Fruit fly (Drosophila melanogaster): Measurements from ENCODE around the gene Rpn7.

Rpn7 gene

dm6 chr3R:22447874-22448254, 14.0 kb downstream of the Rpn7 start, which contains the start of gene CG34376 (continued):
- TF ChIP-seq trem (tag; optimal IDR thresholded peaks at IDR 0.05), result peak; percentile 57
- peak; percentile 93 for TF ChIP-seq GATAe (GFP tag; conservative IDR thresholded peaks at IDR 0.05)
- no peak for TF ChIP-seq eyg (GFP tag; optimal IDR thresholded peaks at IDR 0.05)
- TF ChIP-seq CG2889 (GFP tag; IDR thresholded peaks at IDR 0.05), result peak; percentile 58
- peak; percentile 18; the same call in 1 of the 4 replicates for TF ChIP-seq Gug (GFP tag; IDR thresholded peaks at IDR 0.05)
- no peak for TF ChIP-seq tin (GFP tag; optimal IDR thresholded peaks at IDR 0.05)
- peak; percentile 14 for TF ChIP-seq CG3838 (GFP tag; optimal IDR thresholded peaks at IDR 0.05)
- TF ChIP-seq Mad (GFP tag; optimal IDR thresholded peaks at IDR 0.05), result peak; percentile 9
- TF ChIP-seq grn (GFP tag; optimal IDR thresholded peaks at IDR 0.05), result peak; percentile 77
- peak; percentile 45; the same call in 1 of the 3 replicates for TF ChIP-seq ase (GFP tag; IDR thresholded peaks at IDR 0.05)
- TF ChIP-seq kah (GFP tag; optimal IDR thresholded peaks at IDR 0.05), result no peak
- peak; percentile 34 for TF ChIP-seq CG3407 (GFP tag; optimal IDR thresholded peaks at IDR 0.05)
- TF ChIP-seq dysf (GFP tag; IDR thresholded peaks at IDR 0.05), result peak; percentile 4; the same call in 1 of the 3 replicates
- TF ChIP-seq CG12659 (GFP tag; optimal IDR thresholded peaks at IDR 0.05), result peak; percentile 64
- TF ChIP-seq CG6683 (GFP tag; optimal IDR thresholded peaks at IDR 0.05), result no peak
- peak; percentile 55 for TF ChIP-seq Sry-β (GFP tag; optimal IDR thresholded peaks at IDR 0.05)
- no peak for TF ChIP-seq ac (GFP tag; optimal IDR thresholded peaks at IDR 0.05)
- peak in 1 of 2 experiments; percentile 57 for TF ChIP-seq Pdp1 (GFP tag; optimal IDR thresholded peaks at IDR 0.05)
- no peak for TF ChIP-seq Hey (tag; optimal IDR thresholded peaks at IDR 0.05)
- peak; percentile 85 for TF ChIP-seq psq (GFP tag; optimal IDR thresholded peaks at IDR 0.05)
- peak; percentile 41 for TF ChIP-seq BtbVII (GFP tag; optimal IDR thresholded peaks at IDR 0.05)
- TF ChIP-seq CG31224 (GFP tag; IDR thresholded peaks at IDR 0.05), result peak; percentile 5; the same call in 1 of the 2 replicates
- TF ChIP-seq Optix (GFP tag; IDR thresholded peaks at IDR 0.05), result no peak
- peak; percentile 74 for TF ChIP-seq CG2116 (GFP tag; optimal IDR thresholded peaks at IDR 0.05)
- TF ChIP-seq CG15269 (tag; optimal IDR thresholded peaks at IDR 0.05), result no peak
- peak; percentile 47; the same call in 1 of the 2 replicates for TF ChIP-seq CG17328 (GFP tag; IDR thresholded peaks at IDR 0.05)
- TF ChIP-seq Tbp (GFP tag; optimal IDR thresholded peaks at IDR 0.05), result no peak
- peak; percentile 58 for TF ChIP-seq ssp (GFP tag; IDR thresholded peaks at IDR 0.05)
- no peak for TF ChIP-seq Taf1 (GFP tag; IDR thresholded peaks at IDR 0.05)
- peak; percentile 30 for TF ChIP-seq CG17829 (tag; optimal IDR thresholded peaks at IDR 0.05)
- TF ChIP-seq dmrt11E (tag; optimal IDR thresholded peaks at IDR 0.05), result no peak
- TF ChIP-seq CG16863 (GFP tag; optimal IDR thresholded peaks at IDR 0.05), result no peak
- TF ChIP-seq CG17385 (GFP tag; optimal IDR thresholded peaks at IDR 0.05), result peak; percentile 13
- TF ChIP-seq Meics (GFP tag; optimal IDR thresholded peaks at IDR 0.05), result peak; percentile 55
- no peak for TF ChIP-seq jing (GFP tag; optimal IDR thresholded peaks at IDR 0.05)
- TF ChIP-seq CG30403 (GFP tag; optimal IDR thresholded peaks at IDR 0.05), result peak; percentile 34
- TF ChIP-seq CG7786 (GFP tag; optimal IDR thresholded peaks at IDR 0.05), result no peak
- peak; percentile 88 for TF ChIP-seq sens-2 (GFP tag; IDR thresholded peaks at IDR 0.05)
- no peak for TF ChIP-seq Doc2 (GFP tag; IDR thresholded peaks at IDR 0.05)
- TF ChIP-seq br (optimal IDR thresholded peaks at IDR 0.05), result no peak
- TF ChIP-seq CG9817 (tag; optimal IDR thresholded peaks at IDR 0.05), result peak; percentile 11
- no peak for TF ChIP-seq CG7928 (GFP tag; optimal IDR thresholded peaks at IDR 0.05)
- peak; percentile 72 for TF ChIP-seq exex (tag; optimal IDR thresholded peaks at IDR 0.05)
- peak; percentile 29 for TF ChIP-seq CTCF (GFP tag; optimal IDR thresholded peaks at IDR 0.05)
- TF ChIP-seq CG42726 (GFP tag; IDR thresholded peaks at IDR 0.05; ENCODE audit: partially characterized antibody), result 0 out of 2 replicates have a peak, but pooled peaks have one; percentile 35
- TF ChIP-seq CG17802 (tag; optimal IDR thresholded peaks at IDR 0.05), result no peak
- peak; percentile 88 for TF ChIP-seq Adf1 (GFP tag; IDR thresholded peaks at IDR 0.05)
- TF ChIP-seq CG16813 (GFP tag; IDR thresholded peaks at IDR 0.05; ENCODE audit: partially characterized antibody), result 0 out of 3 replicates have a peak, but pooled peaks have one; percentile 30
- TF ChIP-seq Dfd (GFP tag; optimal IDR thresholded peaks at IDR 0.05), result no peak
- TF ChIP-seq her (GFP tag; optimal IDR thresholded peaks at IDR 0.05), result peak; percentile 21
- TF ChIP-seq amos (GFP tag; IDR thresholded peaks at IDR 0.05; ENCODE audit: partially characterized antibody), result peak; percentile 36; the same call in 1 of the 2 replicates
- peak; percentile 33 for TF ChIP-seq Hr3 (GFP tag; optimal IDR thresholded peaks at IDR 0.05)
